Fruit fly (Drosophila melanogaster) whole organism, prepupa: ENCODE results near the gene Syx5.

Experiments
- CG11294 ChIP-seq: fragments of 200-800 bp; sonication (Bioruptor generic); IDR thresholded peaks from 2 replicates; pipeline ENCODE4 v1.3.6; 2022; ENCODE audit warnings: missing biosample characterization, missing genetic modification characterization
- CG11762 ChIP-seq: fragments of 200-800 bp; sonication (Bioruptor generic); optimal IDR thresholded peaks from 3 replicates; lab custom pipeline; 2016; ENCODE audit warnings: missing biosample characterization, missing genetic modification characterization; ENCODE audit not compliant: insufficient read depth
- CG34406 ChIP-seq: fragments of 200-800 bp; sonication (Bioruptor generic); optimal IDR thresholded peaks from 3 replicates; lab custom pipeline; 2016; ENCODE audit warnings: missing biosample characterization, missing genetic modification characterization
- CG6792 ChIP-seq: fragments of 200-800 bp; sonication (Bioruptor generic); optimal IDR thresholded peaks from 3 replicates; lab custom pipeline; 2016; ENCODE audit warnings: missing biosample characterization, missing genetic modification characterization
- Eip78C ChIP-seq: fragments of 200-800 bp; sonication (Bioruptor generic); peaks from one replicate; lab custom pipeline; 2016; ENCODE audit warnings: missing biosample characterization, missing genetic modification characterization
- Gug ChIP-seq: fragments of 200-800 bp; sonication (Bioruptor generic); IDR thresholded peaks from 2 replicates; pipeline ENCODE4 v1.3.6; 2022; ENCODE audit warnings: missing biosample characterization, missing genetic modification characterization
- Lpt ChIP-seq: fragments of 200-800 bp; sonication (Bioruptor generic); optimal IDR thresholded peaks from 3 replicates; lab custom pipeline; 2016; ENCODE audit warnings: missing biosample characterization, missing genetic modification characterization
- OdsH ChIP-seq: fragments of 200-800 bp; sonication (Bioruptor generic); optimal IDR thresholded peaks from 3 replicates; lab custom pipeline; 2016; ENCODE audit warnings: missing biosample characterization, missing genetic modification characterization
- Smox ChIP-seq: fragments of 200-800 bp; sonication (Bioruptor generic); optimal IDR thresholded peaks from 3 replicates; lab custom pipeline; 2016; ENCODE audit warnings: missing biosample characterization, missing genetic modification characterization
- acj6 ChIP-seq: fragments of 200-800 bp; sonication (Bioruptor generic); optimal IDR thresholded peaks from 3 replicates; lab custom pipeline; 2016; ENCODE audit warnings: missing biosample characterization, missing genetic modification characterization
- esn ChIP-seq: fragments of 200-800 bp; sonication (Bioruptor generic); optimal IDR thresholded peaks from 2 replicates; lab custom pipeline; 2016; ENCODE audit warnings: missing biosample characterization, mild to moderate bottlenecking, missing genetic modification characterization, moderate library complexity
- fd85E ChIP-seq: fragments of 200-800 bp; sonication (Bioruptor generic); optimal IDR thresholded peaks from 3 replicates; lab custom pipeline; 2016; ENCODE audit warnings: missing biosample characterization, missing genetic modification characterization
- svp ChIP-seq: fragments of 200-800 bp; sonication (Bioruptor generic); peaks from one replicate; lab custom pipeline; 2016; ENCODE audit warnings: missing biosample characterization, missing genetic modification characterization

DNA sequence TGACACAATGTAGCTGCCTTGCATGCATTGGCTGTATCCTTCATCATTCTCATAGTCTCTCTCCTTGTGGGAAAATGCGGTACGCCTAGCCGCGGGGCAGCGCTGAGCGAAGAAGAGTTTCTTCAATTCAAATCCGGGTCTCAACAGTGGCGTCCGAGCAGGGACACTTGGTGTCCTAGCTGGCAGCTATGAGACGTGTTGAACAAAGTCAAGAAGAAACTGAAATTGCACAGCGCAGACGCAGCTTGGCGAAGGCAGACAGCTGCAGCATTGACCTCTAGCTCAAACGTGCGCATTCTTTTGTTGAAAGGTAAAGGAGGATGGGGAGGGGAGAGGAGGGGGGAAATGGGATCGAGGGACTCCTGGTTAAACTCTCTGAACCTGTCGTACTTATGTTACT lies 43.4 kb upstream of the Syx5 start:
- TF ChIP-seq acj6 (GFP tag; lab: Kevin White, UChicago) (no peak), CG11294 (GFP tag; lab: Robert Waterston, UW) (no peak), Lpt (GFP tag; lab: Kevin White, UChicago) (no peak), Smox (no peak), svp (GFP tag; lab: Kevin White, UChicago) (no peak), OdsH (GFP tag; lab: Kevin White, UChicago) (no peak), Gug (GFP tag; lab: Robert Waterston, UW) (no peak), fd85E (GFP tag; lab: Kevin White, UChicago) (no peak), CG6792 (no peak), Eip78C (no peak), CG34406 (GFP tag; lab: Kevin White, UChicago) (no peak), CG11762 (GFP tag; lab: Kevin White, UChicago) (no peak), esn (GFP tag; lab: Kevin White, UChicago) (no peak)
